Worm (Caenorhabditis elegans): ENCODE data around the gene ttr-14.

Gene ttr-14

DNA sequence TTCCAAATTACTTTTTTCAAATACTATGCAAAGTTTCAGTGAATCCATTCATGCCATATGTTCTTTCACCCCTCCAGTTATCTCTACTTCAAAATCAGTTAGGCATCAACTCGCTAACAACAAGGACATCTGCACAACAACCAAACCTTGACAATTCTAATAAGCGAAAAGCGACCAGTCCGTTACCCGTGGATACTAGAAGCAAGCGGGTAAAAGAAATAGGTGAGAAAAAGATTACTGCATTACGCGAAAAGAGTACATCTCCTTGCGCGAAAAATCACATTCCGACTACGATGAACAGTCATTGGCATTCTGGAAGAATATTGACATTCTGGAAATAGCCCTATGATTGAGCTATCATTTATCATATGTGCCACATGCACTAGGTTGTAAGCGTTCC, 31.1 kb upstream of the ttr-14 start:
- no peak for TF ChIP-seq R02D3.7 (tag; optimal IDR thresholded peaks at IDR 0.05)
- TF ChIP-seq egl-27 (tag; optimal IDR thresholded peaks at IDR 0.05), result no peak
- TF ChIP-seq lin-15B (tag; optimal IDR thresholded peaks at IDR 0.05), result no peak
- peak; percentile 14 for TF ChIP-seq nhr-43 (tag; optimal IDR thresholded peaks at IDR 0.05; ENCODE audit: poor library complexity, severe bottlenecking)
- TF ChIP-seq elt-2 (tag; optimal IDR thresholded peaks at IDR 0.05), result no peak
- TF ChIP-seq pha-4 (tag; optimal IDR thresholded peaks at IDR 0.05), result no peak
- TF ChIP-seq nhr-23 (tag; optimal IDR thresholded peaks at IDR 0.05), result peak; percentile 26

DNA sequence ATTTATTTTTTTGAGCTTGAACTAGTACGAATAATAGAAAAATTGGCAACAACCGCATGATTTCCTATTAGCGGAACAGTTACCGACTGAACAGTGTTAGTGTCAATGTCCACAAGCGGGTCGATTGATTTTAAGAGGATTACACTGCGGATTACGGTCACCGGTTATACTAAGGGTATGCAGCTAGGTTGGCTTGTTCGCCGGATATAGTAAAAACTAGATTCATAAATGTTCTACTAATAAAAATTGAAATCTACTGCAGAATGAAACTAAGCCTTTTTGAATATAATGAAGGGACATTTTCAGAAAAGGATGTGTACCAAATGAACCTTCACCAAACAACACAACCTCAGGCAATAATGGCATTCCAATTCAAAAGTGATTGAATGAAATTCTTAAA, 29.7 kb upstream of the ttr-14 start, which contains the start of gene R07A4.4:
Gene R07A4.4, minus strand, starts transcription at position 101 of the 400 bp plus-strand sequence.
- TF ChIP-seq egl-5 (tag; optimal IDR thresholded peaks at IDR 0.05), result no peak
- no peak for TF ChIP-seq R02D3.7 (tag; optimal IDR thresholded peaks at IDR 0.05)
- no peak for TF ChIP-seq elt-3 (tag; optimal IDR thresholded peaks at IDR 0.05)
- TF ChIP-seq mdl-1 (tag; optimal IDR thresholded peaks at IDR 0.05), result no peak
- no peak for TF ChIP-seq lsy-12 (tag; optimal IDR thresholded peaks at IDR 0.05)
- no peak for TF ChIP-seq nhr-11 (tag; optimal IDR thresholded peaks at IDR 0.05)

DNA sequence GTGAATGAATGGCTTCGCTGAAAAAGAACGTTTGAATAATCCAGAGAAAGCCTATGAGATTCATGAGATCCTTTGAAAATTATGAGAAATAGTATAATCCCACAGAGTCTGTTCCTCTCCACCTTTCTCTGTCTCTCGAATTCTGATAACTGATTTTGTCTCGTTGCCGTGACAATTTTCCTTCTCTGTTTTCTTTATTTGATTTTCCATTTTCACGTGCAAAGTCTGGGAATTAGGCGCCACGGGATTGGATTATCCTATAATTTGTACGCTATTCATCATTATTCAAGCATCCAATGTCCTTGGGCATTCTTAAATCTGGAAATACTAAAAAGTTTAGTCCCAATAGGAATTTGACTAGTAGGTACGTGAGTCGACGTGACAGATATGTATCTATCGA, 28.9 kb upstream of the ttr-14 start:
- no peak for TF ChIP-seq nhr-25 (tag; optimal IDR thresholded peaks at IDR 0.05)
- no peak for TF ChIP-seq aly-2 (tag; optimal IDR thresholded peaks at IDR 0.05)
- TF ChIP-seq nfya-1 (tag; optimal IDR thresholded peaks at IDR 0.05; ENCODE audit: insufficient read depth), result no peak
- no peak for TF ChIP-seq mdl-1 (tag; optimal IDR thresholded peaks at IDR 0.05)
- TF ChIP-seq lin-15B (tag; optimal IDR thresholded peaks at IDR 0.05), result no peak
- no peak for TF ChIP-seq ZK546.5 (tag; optimal IDR thresholded peaks at IDR 0.05)
- TF ChIP-seq nhr-43 (tag; optimal IDR thresholded peaks at IDR 0.05; ENCODE audit: poor library complexity, severe bottlenecking), result no peak
- TF ChIP-seq unc-62 (GFP tag; optimal IDR thresholded peaks at IDR 0.05), result no peak
- no peak for TF ChIP-seq R02D3.7 (tag; optimal IDR thresholded peaks at IDR 0.05)
- no peak for TF ChIP-seq nhr-67 (tag; optimal IDR thresholded peaks at IDR 0.05)

DNA sequence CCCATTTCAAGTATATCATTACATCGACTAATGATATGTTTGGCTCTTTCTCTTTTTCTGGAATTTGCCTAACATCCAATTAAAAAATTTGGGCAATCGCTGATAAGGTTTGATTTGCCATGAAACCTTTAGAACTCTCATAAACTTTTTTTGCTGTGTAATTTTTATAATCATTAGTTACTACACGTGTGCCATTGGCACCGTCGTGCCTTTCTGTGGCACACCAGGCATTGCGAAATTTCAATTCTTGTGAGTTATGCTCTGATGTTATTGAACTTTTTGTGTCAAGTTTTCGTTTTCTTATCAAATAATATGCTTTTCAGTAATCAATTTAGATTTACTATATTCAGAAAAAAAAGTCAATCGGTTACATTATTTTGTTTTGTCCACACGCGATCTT, 26.3 kb upstream of the ttr-14 start:
- TF ChIP-seq unc-62 (GFP tag; optimal IDR thresholded peaks at IDR 0.05) (no peak), elt-2 (tag; optimal IDR thresholded peaks at IDR 0.05) (peak; percentile 54)

DNA sequence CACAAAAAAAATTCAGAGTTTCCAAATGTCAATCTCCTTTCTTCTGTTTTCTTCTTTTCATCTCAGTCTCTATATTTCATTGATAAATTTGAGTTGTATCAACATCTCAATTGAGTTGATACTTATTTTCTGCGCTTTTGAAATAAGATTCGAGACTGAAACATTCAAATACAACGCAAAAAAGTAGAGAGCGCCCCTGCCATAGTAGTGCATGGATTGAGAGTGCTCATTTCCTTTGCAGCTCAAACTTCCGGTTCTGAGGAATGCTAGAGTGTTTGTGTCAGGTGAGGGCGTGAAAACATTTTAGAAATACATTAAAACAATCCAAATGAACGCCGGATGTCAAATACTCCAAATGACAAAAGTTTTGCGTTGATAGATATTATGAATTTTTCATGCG, 23.9 kb upstream of the ttr-14 start:
- TF ChIP-seq mdl-1 (tag; optimal IDR thresholded peaks at IDR 0.05) (no peak), snpc-4 (tag; optimal IDR thresholded peaks at IDR 0.05) (no peak), elt-1 (tag; optimal IDR thresholded peaks at IDR 0.05) (no peak)

DNA sequence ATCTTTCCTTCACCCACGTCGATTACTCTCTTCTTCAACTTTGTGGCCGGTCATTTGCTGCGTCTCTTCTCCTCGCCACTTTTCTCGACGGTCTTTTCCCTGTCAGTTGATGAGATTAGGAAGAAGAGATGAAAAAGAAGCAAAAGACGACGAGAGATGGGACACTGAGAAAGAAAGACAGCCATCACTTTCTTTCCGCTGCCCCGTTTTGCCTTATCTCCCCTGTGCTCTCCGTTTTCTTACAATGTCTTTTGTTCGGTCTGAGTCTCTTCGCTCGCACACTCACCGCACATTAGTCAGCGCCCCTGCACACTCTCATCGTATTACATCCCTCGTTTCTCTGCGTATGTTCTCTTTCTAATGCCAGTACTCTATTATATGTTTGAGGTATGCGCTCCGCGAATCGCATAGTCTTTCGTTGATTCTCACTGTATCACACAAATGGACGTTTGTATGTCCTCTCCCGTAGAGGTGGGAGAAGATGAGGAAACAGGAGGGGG, 21.1 kb upstream of the ttr-14 start:
- peak; percentile 99 for TF ChIP-seq unc-62 (GFP tag; optimal IDR thresholded peaks at IDR 0.05)
- TF ChIP-seq nhr-43 (tag; optimal IDR thresholded peaks at IDR 0.05; ENCODE audit: poor library complexity, severe bottlenecking), result peak; percentile 85
- peak; percentile 43 for TF ChIP-seq ama-1 (optimal IDR thresholded peaks at IDR 0.05)
- peak; percentile 97 for TF ChIP-seq egl-5 (tag; optimal IDR thresholded peaks at IDR 0.05)
- TF ChIP-seq skn-1 (tag; optimal IDR thresholded peaks at IDR 0.05), result peak; percentile 87
- peak; percentile 95 for TF ChIP-seq elt-1 (tag; optimal IDR thresholded peaks at IDR 0.05)
- TF ChIP-seq fkh-10 (GFP tag; optimal IDR thresholded peaks at IDR 0.05), result peak; percentile 99
- peak; percentile 95 for TF ChIP-seq nhr-25 (tag; optimal IDR thresholded peaks at IDR 0.05)
- TF ChIP-seq nfya-1 (tag; optimal IDR thresholded peaks at IDR 0.05; ENCODE audit: insufficient read depth), result peak; percentile 97
- TF ChIP-seq nhr-11 (tag; optimal IDR thresholded peaks at IDR 0.05), result peak; percentile 89
- TF ChIP-seq nhr-76 (tag; optimal IDR thresholded peaks at IDR 0.05), result peak; percentile 69
- TF ChIP-seq eor-1 (tag; optimal IDR thresholded peaks at IDR 0.05), result peak in 1 of 2 experiments; percentile 54
- TF ChIP-seq pqm-1 (tag; optimal IDR thresholded peaks at IDR 0.05), result peak; percentile 92
- peak; percentile 94 for TF ChIP-seq tbx-2 (tag; optimal IDR thresholded peaks at IDR 0.05)
- peak; percentile 98 for TF ChIP-seq hmg-11 (tag; optimal IDR thresholded peaks at IDR 0.05)
- TF ChIP-seq ceh-16 (tag; optimal IDR thresholded peaks at IDR 0.05), result peak; percentile 59
- peak; percentile 85 for TF ChIP-seq lsy-12 (tag; optimal IDR thresholded peaks at IDR 0.05)
- no peak for TF ChIP-seq nhr-28 (tag; optimal IDR thresholded peaks at IDR 0.05)
- TF ChIP-seq snpc-4 (tag; optimal IDR thresholded peaks at IDR 0.05), result peak; percentile 74
- TF ChIP-seq sea-2 (GFP tag; optimal IDR thresholded peaks at IDR 0.05), result peak; percentile 38
- peak; percentile 56 for TF ChIP-seq lin-15B (tag; optimal IDR thresholded peaks at IDR 0.05)
- TF ChIP-seq ceh-28 (tag; optimal IDR thresholded peaks at IDR 0.05), result peak; percentile 90
- peak; percentile 98 for TF ChIP-seq pha-4 (tag; optimal IDR thresholded peaks at IDR 0.05)
- peak; percentile 97 for TF ChIP-seq jun-1 (tag; optimal IDR thresholded peaks at IDR 0.05)
- peak; percentile 96 for TF ChIP-seq nhr-23 (tag; optimal IDR thresholded peaks at IDR 0.05)
- peak; percentile 77 for TF ChIP-seq R02D3.7 (tag; optimal IDR thresholded peaks at IDR 0.05)
- peak; percentile 92 for TF ChIP-seq zag-1 (tag; optimal IDR thresholded peaks at IDR 0.05)
- no peak for TF ChIP-seq nhr-12 (tag; optimal IDR thresholded peaks at IDR 0.05)
- TF ChIP-seq elt-2 (tag; optimal IDR thresholded peaks at IDR 0.05), result peak; percentile 95
- TF ChIP-seq fos-1 (tag; optimal IDR thresholded peaks at IDR 0.05), result peak; percentile 74
- TF ChIP-seq mml-1 (tag; optimal IDR thresholded peaks at IDR 0.05), result no peak
- TF ChIP-seq lin-39 (tag; optimal IDR thresholded peaks at IDR 0.05), result peak; percentile 97
- peak; percentile 59 for TF ChIP-seq unc-39 (tag; optimal IDR thresholded peaks at IDR 0.05)
- TF ChIP-seq elt-3 (tag; optimal IDR thresholded peaks at IDR 0.05), result peak in 2 of 3 experiments; percentile 68 to 85
- TF ChIP-seq ztf-4 (tag; optimal IDR thresholded peaks at IDR 0.05), result peak; percentile 35

All from whole organism, L3 larva.